In the genomic region with DNA sequence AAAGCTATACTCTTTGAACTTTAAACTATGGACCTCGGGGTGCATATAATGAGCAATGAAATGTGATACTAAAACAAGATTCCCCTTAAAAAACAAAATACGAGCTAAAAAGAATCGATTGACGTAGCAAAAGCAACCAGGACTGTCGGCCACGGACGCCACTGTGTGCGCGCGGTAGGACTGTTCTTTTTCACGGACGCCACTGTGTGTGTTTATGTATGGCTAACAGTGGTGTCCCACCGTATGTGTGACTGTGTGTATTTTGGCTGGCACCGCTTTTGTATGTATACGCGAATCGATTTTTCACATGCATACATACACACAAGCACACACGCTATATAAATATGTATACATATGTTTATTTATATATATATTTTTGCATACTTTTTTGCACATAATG, we compare ENCODE assay signal across 1 fruit fly cellular context.
TF ChIP-seq lines count a peak whose summit lies in the region.

No protein-coding gene starts in this region.

TF ChIP-seq in whole organism, embryonic, 481 proteins besides CTCF, POLR2A, EP300 and RAD21 (continued from another document and continues in another):
- TF ChIP-seq E2f2 (GFP tag; IDR thresholded peaks at IDR 0.05; lab: Robert Waterston, UW), result peak; percentile 42
- TF ChIP-seq Chrac-16 (GFP tag; optimal IDR thresholded peaks at IDR 0.05; lab: Kevin White, UChicago), result peak; percentile 32
- no peak for TF ChIP-seq tup (GFP tag; optimal IDR thresholded peaks at IDR 0.05; lab: Kevin White, UChicago)
- TF ChIP-seq CG32532 (GFP tag; IDR thresholded peaks at IDR 0.05; lab: Robert Waterston, UW), result peak; percentile 81
- TF ChIP-seq zen (tag; optimal IDR thresholded peaks at IDR 0.05; lab: Kevin White, UChicago), result no peak
- TF ChIP-seq CG12219 (GFP tag; optimal IDR thresholded peaks at IDR 0.05; lab: Kevin White, UChicago), result peak; percentile 7
- peak; percentile 92 for TF ChIP-seq CG2199 (GFP tag; IDR thresholded peaks at IDR 0.05; lab: Robert Waterston, UW)
- no peak for TF ChIP-seq Elba2 (GFP tag; optimal IDR thresholded peaks at IDR 0.05; lab: Kevin White, UChicago)
- TF ChIP-seq nau (GFP tag; optimal IDR thresholded peaks at IDR 0.05; lab: Kevin White, UChicago), result no peak
- no peak for TF ChIP-seq CG11696 (GFP tag; IDR thresholded peaks at IDR 0.05; lab: Robert Waterston, UW)
- no peak for TF ChIP-seq wor (GFP tag; IDR thresholded peaks at IDR 0.05; lab: Robert Waterston, UW)
- peak; percentile 49 for TF ChIP-seq jumu (GFP tag; optimal IDR thresholded peaks at IDR 0.05; lab: Kevin White, UChicago)
- TF ChIP-seq YL-1 (GFP tag; optimal IDR thresholded peaks at IDR 0.05; lab: Kevin White, UChicago), result peak; percentile 85
- TF ChIP-seq toy (GFP tag; IDR thresholded peaks at IDR 0.05; lab: Robert Waterston, UW), result no peak
- no peak for TF ChIP-seq Hr78 (GFP tag; optimal IDR thresholded peaks at IDR 0.05; lab: Kevin White, UChicago)
- TF ChIP-seq CG6654 (GFP tag; optimal IDR thresholded peaks at IDR 0.05; lab: Kevin White, UChicago), result no peak
- TF ChIP-seq Max (GFP tag; optimal IDR thresholded peaks at IDR 0.05; lab: Kevin White, UChicago), result peak; percentile 32
- peak; percentile 57 for TF ChIP-seq Side (GFP tag; optimal IDR thresholded peaks at IDR 0.05; lab: Kevin White, UChicago)
- no peak for TF ChIP-seq CG11723 (GFP tag; optimal IDR thresholded peaks at IDR 0.05; lab: Kevin White, UChicago)
- TF ChIP-seq nerfin-2 (GFP tag; IDR thresholded peaks at IDR 0.05; lab: Robert Waterston, UW; ENCODE audit: partially characterized antibody), result no peak
- peak; percentile 59 for TF ChIP-seq CG11695 (GFP tag; IDR thresholded peaks at IDR 0.05; lab: Robert Waterston, UW)
- peak; percentile 29 for TF ChIP-seq Bteb2 (GFP tag; optimal IDR thresholded peaks at IDR 0.05; lab: Kevin White, UChicago)
- peak; percentile 63 for TF ChIP-seq CG7987 (GFP tag; optimal IDR thresholded peaks at IDR 0.05; lab: Kevin White, UChicago)
- no peak for TF ChIP-seq Sry-β (GFP tag; optimal IDR thresholded peaks at IDR 0.05; lab: Kevin White, UChicago)
- TF ChIP-seq Dip3 (GFP tag; optimal IDR thresholded peaks at IDR 0.05; lab: Kevin White, UChicago), result peak; percentile 47
- peak; percentile 30; the same call in 1 of the 3 replicates for TF ChIP-seq ase (GFP tag; IDR thresholded peaks at IDR 0.05; lab: Robert Waterston, UW)
- no peak for TF ChIP-seq CG11560 (tag; IDR thresholded peaks at IDR 0.05; lab: Robert Waterston, UW)
- TF ChIP-seq Nf-YB (GFP tag; optimal IDR thresholded peaks at IDR 0.05; lab: Kevin White, UChicago), result no peak
- TF ChIP-seq CG30020 (tag; optimal IDR thresholded peaks at IDR 0.05; lab: Kevin White, UChicago), result no peak
- TF ChIP-seq Ada2b (GFP tag; IDR thresholded peaks at IDR 0.05; lab: Robert Waterston, UW), result no peak
- TF ChIP-seq unpg (GFP tag; optimal IDR thresholded peaks at IDR 0.05; lab: Kevin White, UChicago), result peak; percentile 32
- peak; percentile 44 for TF ChIP-seq MTF-1 (GFP tag; optimal IDR thresholded peaks at IDR 0.05; lab: Kevin White, UChicago; ENCODE audit: borderline replicate concordance)
- no peak for TF ChIP-seq lola (GFP tag; optimal IDR thresholded peaks at IDR 0.05; lab: Kevin White, UChicago)
- no peak for TF ChIP-seq GATAe (GFP tag; conservative IDR thresholded peaks at IDR 0.05; lab: Robert Waterston, UW)
- no peak for TF ChIP-seq sim (GFP tag; IDR thresholded peaks at IDR 0.05; lab: Robert Waterston, UW)
- TF ChIP-seq CG30431 (GFP tag; optimal IDR thresholded peaks at IDR 0.05; lab: Kevin White, UChicago), result no peak
- TF ChIP-seq Eip74EF (GFP tag; optimal IDR thresholded peaks at IDR 0.05; lab: Kevin White, UChicago), result no peak
- TF ChIP-seq wdn (GFP tag; IDR thresholded peaks at IDR 0.05; lab: Robert Waterston, UW), result peak; percentile 42; the same call in 1 of the 2 replicates
- TF ChIP-seq CG14710 (tag; optimal IDR thresholded peaks at IDR 0.05; lab: Kevin White, UChicago), result peak; percentile 13
- peak; percentile 43 for TF ChIP-seq vfl (GFP tag; optimal IDR thresholded peaks at IDR 0.05; lab: Kevin White, UChicago)
- TF ChIP-seq CG17385 (GFP tag; optimal IDR thresholded peaks at IDR 0.05; lab: Kevin White, UChicago), result peak; percentile 37
- peak; percentile 49; the same call in 1 of the 2 replicates for TF ChIP-seq amos (GFP tag; IDR thresholded peaks at IDR 0.05; lab: Robert Waterston, UW; ENCODE audit: partially characterized antibody)
- TF ChIP-seq slp2 (GFP tag; optimal IDR thresholded peaks at IDR 0.05; lab: Kevin White, UChicago), result peak; percentile 35
- no peak for TF ChIP-seq CG10462 (GFP tag; optimal IDR thresholded peaks at IDR 0.05; lab: Kevin White, UChicago)
- TF ChIP-seq nerfin-1 (tag; optimal IDR thresholded peaks at IDR 0.05; lab: Kevin White, UChicago), result peak; percentile 19
- peak; percentile 38; the same call in 1 of the 2 replicates for TF ChIP-seq CG32772 (GFP tag; IDR thresholded peaks at IDR 0.05; lab: Robert Waterston, UW)
- TF ChIP-seq CG7928 (GFP tag; optimal IDR thresholded peaks at IDR 0.05; lab: Kevin White, UChicago), result peak; percentile 8
- peak; percentile 14 for TF ChIP-seq CG4854 (GFP tag; optimal IDR thresholded peaks at IDR 0.05; lab: Kevin White, UChicago)
- TF ChIP-seq dimm (GFP tag; IDR thresholded peaks at IDR 0.05; lab: Robert Waterston, UW), result no peak
- peak; percentile 41 for TF ChIP-seq Nf-YC (tag; optimal IDR thresholded peaks at IDR 0.05; lab: Kevin White, UChicago)
- peak; percentile 4 for TF ChIP-seq CoRest (tag; optimal IDR thresholded peaks at IDR 0.05; lab: Kevin White, UChicago)
- TF ChIP-seq vvl (GFP tag; IDR thresholded peaks at IDR 0.05; lab: Robert Waterston, UW), result peak; percentile 61
- peak; percentile 47 for TF ChIP-seq gem (tag; optimal IDR thresholded peaks at IDR 0.05; lab: Kevin White, UChicago)
- peak; percentile 65 for TF ChIP-seq Meics (GFP tag; optimal IDR thresholded peaks at IDR 0.05; lab: Kevin White, UChicago)
- TF ChIP-seq CG13894 (tag; optimal IDR thresholded peaks at IDR 0.05; lab: Kevin White, UChicago), result peak; percentile 48
- peak; percentile 41; the same call in 1 of the 2 replicates for TF ChIP-seq CG11247 (GFP tag; IDR thresholded peaks at IDR 0.05; lab: Robert Waterston, UW)
- no peak for TF ChIP-seq CG12104 (GFP tag; optimal IDR thresholded peaks at IDR 0.05; lab: Kevin White, UChicago)
- TF ChIP-seq Hmr (GFP tag; optimal IDR thresholded peaks at IDR 0.05; lab: Kevin White, UChicago), result peak; percentile 50
- TF ChIP-seq CG3726 (GFP tag; IDR thresholded peaks at IDR 0.05; lab: Robert Waterston, UW), result no peak
- TF ChIP-seq H2.0 (GFP tag; IDR thresholded peaks at IDR 0.05; lab: Robert Waterston, UW), result peak; percentile 40; the same call in 1 of the 2 replicates
- TF ChIP-seq ind (GFP tag; optimal IDR thresholded peaks at IDR 0.05; lab: Kevin White, UChicago), result peak; percentile 63
- TF ChIP-seq Sin3A (optimal IDR thresholded peaks at IDR 0.05; lab: Kevin White, UChicago), result no peak
- TF ChIP-seq CG3407 (GFP tag; optimal IDR thresholded peaks at IDR 0.05; lab: Kevin White, UChicago), result no peak
- no peak for TF ChIP-seq CG15601 (tag; optimal IDR thresholded peaks at IDR 0.05; lab: Kevin White, UChicago)
- TF ChIP-seq tx (GFP tag; optimal IDR thresholded peaks at IDR 0.05; lab: Kevin White, UChicago), result peak; percentile 51
- TF ChIP-seq aop (GFP tag; IDR thresholded peaks at IDR 0.05; lab: Robert Waterston, UW), result no peak
- TF ChIP-seq knrl (GFP tag; IDR thresholded peaks at IDR 0.05; lab: Robert Waterston, UW; ENCODE audit: partially characterized antibody), result peak; percentile 9; the same call in 1 of the 3 replicates
- peak; percentile 36 for TF ChIP-seq CG7839 (tag; optimal IDR thresholded peaks at IDR 0.05; lab: Kevin White, UChicago)
- TF ChIP-seq CG43689 (GFP tag; IDR thresholded peaks at IDR 0.05; lab: Robert Waterston, UW), result 0 out of 2 replicates have a peak, but pooled peaks have one; percentile 20
- no peak for TF ChIP-seq inv (GFP tag; IDR thresholded peaks at IDR 0.05; lab: Robert Waterston, UW; ENCODE audit: partially characterized antibody)
- peak; percentile 50 for TF ChIP-seq CG6765 (GFP tag; optimal IDR thresholded peaks at IDR 0.05; lab: Kevin White, UChicago)
- peak; percentile 28 for TF ChIP-seq tio (GFP tag; optimal IDR thresholded peaks at IDR 0.05; lab: Kevin White, UChicago)
- TF ChIP-seq PHDP (tag; optimal IDR thresholded peaks at IDR 0.05; lab: Kevin White, UChicago), result peak; percentile 2
- peak; percentile 43 for TF ChIP-seq CG1647 (GFP tag; optimal IDR thresholded peaks at IDR 0.05; lab: Kevin White, UChicago)
- TF ChIP-seq corto (GFP tag; optimal IDR thresholded peaks at IDR 0.05; lab: Kevin White, UChicago), result no peak
- TF ChIP-seq D (optimal IDR thresholded peaks at IDR 0.05; lab: Kevin White, UChicago), result no peak
- no peak for TF ChIP-seq D (GFP tag; optimal IDR thresholded peaks at IDR 0.05; lab: Kevin White, UChicago)
- no peak for TF ChIP-seq NC2α (GFP tag; optimal IDR thresholded peaks at IDR 0.05; lab: Kevin White, UChicago)
- TF ChIP-seq cwo (GFP tag; optimal IDR thresholded peaks at IDR 0.05; lab: Kevin White, UChicago), result peak; percentile 40
- no peak for TF ChIP-seq peb (GFP tag; IDR thresholded peaks at IDR 0.05; lab: Robert Waterston, UW)
- TF ChIP-seq Camta (GFP tag; optimal IDR thresholded peaks at IDR 0.05; lab: Kevin White, UChicago), result peak; percentile 36
- no peak for TF ChIP-seq oc (tag; optimal IDR thresholded peaks at IDR 0.05; lab: Kevin White, UChicago)
- TF ChIP-seq CG3847 (GFP tag; IDR thresholded peaks at IDR 0.05; lab: Robert Waterston, UW), result no peak
- TF ChIP-seq al (GFP tag; IDR thresholded peaks at IDR 0.05; lab: Robert Waterston, UW), result peak; percentile 43
- peak; percentile 10 for TF ChIP-seq CG2116 (GFP tag; optimal IDR thresholded peaks at IDR 0.05; lab: Kevin White, UChicago)
- peak; percentile 24 for TF ChIP-seq CG17568 (GFP tag; optimal IDR thresholded peaks at IDR 0.05; lab: Kevin White, UChicago)
- TF ChIP-seq pita (GFP tag; optimal IDR thresholded peaks at IDR 0.05; lab: Kevin White, UChicago), result no peak
- no peak for TF ChIP-seq Vsx1 (GFP tag; optimal IDR thresholded peaks at IDR 0.05; lab: Kevin White, UChicago)
- TF ChIP-seq CG10565 (GFP tag; optimal IDR thresholded peaks at IDR 0.05; lab: Kevin White, UChicago), result no peak
- TF ChIP-seq eve (GFP tag; optimal IDR thresholded peaks at IDR 0.05; lab: Kevin White, UChicago), result peak in 1 of 2 experiments; percentile 82
- peak; percentile 34 for TF ChIP-seq Xrp1 (GFP tag; IDR thresholded peaks at IDR 0.05; lab: Robert Waterston, UW)
- TF ChIP-seq crc (GFP tag; optimal IDR thresholded peaks at IDR 0.05; lab: Kevin White, UChicago), result no peak
- no peak for TF ChIP-seq Tbp (GFP tag; optimal IDR thresholded peaks at IDR 0.05; lab: Kevin White, UChicago)
- no peak for TF ChIP-seq Stat92E (GFP tag; optimal IDR thresholded peaks at IDR 0.05; lab: Kevin White, UChicago)
- TF ChIP-seq CG15073 (GFP tag; optimal IDR thresholded peaks at IDR 0.05; lab: Kevin White, UChicago), result peak; percentile 100
- TF ChIP-seq prd (optimal IDR thresholded peaks at IDR 0.05; lab: Kevin White, UChicago), result no peak
- peak; percentile 65 for TF ChIP-seq prd (GFP tag; IDR thresholded peaks at IDR 0.05; lab: Robert Waterston, UW)
- no peak for TF ChIP-seq kni (GFP tag; optimal IDR thresholded peaks at IDR 0.05; lab: Kevin White, UChicago)
- TF ChIP-seq CG2889 (GFP tag; IDR thresholded peaks at IDR 0.05; lab: Robert Waterston, UW), result no peak
- no peak for TF ChIP-seq D19B (GFP tag; optimal IDR thresholded peaks at IDR 0.05; lab: Kevin White, UChicago)
- TF ChIP-seq Dref (GFP tag; IDR thresholded peaks at IDR 0.05; lab: Robert Waterston, UW), result peak; percentile 37; the same call in 1 of the 2 replicates
- TF ChIP-seq so (GFP tag; IDR thresholded peaks at IDR 0.05; lab: Robert Waterston, UW), result no peak
- no peak for TF ChIP-seq CG7372 (GFP tag; IDR thresholded peaks at IDR 0.05; lab: Robert Waterston, UW)
- TF ChIP-seq tap (tag; optimal IDR thresholded peaks at IDR 0.05; lab: Kevin White, UChicago), result no peak
- no peak for TF ChIP-seq CG31365 (tag; optimal IDR thresholded peaks at IDR 0.05; lab: Kevin White, UChicago)
- peak; percentile 56 for TF ChIP-seq CG10366 (GFP tag; IDR thresholded peaks at IDR 0.05; lab: Robert Waterston, UW)
- TF ChIP-seq CG33557 (GFP tag; optimal IDR thresholded peaks at IDR 0.05; lab: Kevin White, UChicago), result peak; percentile 22
- TF ChIP-seq mirr (GFP tag; optimal IDR thresholded peaks at IDR 0.05; lab: Kevin White, UChicago), result peak; percentile 62
- TF ChIP-seq Drgx (GFP tag; IDR thresholded peaks at IDR 0.05; lab: Robert Waterston, UW), result peak; percentile 66
- 0 out of 2 replicates have a peak, but pooled peaks have one; percentile 26 for TF ChIP-seq CG10959 (GFP tag; IDR thresholded peaks at IDR 0.05; lab: Robert Waterston, UW)
- no peak for TF ChIP-seq Sox100B (GFP tag; optimal IDR thresholded peaks at IDR 0.05; lab: Kevin White, UChicago)
- peak; percentile 18 for TF ChIP-seq CG34376 (GFP tag; optimal IDR thresholded peaks at IDR 0.05; lab: Kevin White, UChicago)
- peak; percentile 9 for TF ChIP-seq Dp (GFP tag; optimal IDR thresholded peaks at IDR 0.05; lab: Kevin White, UChicago)
- TF ChIP-seq p53 (GFP tag; optimal IDR thresholded peaks at IDR 0.05; lab: Kevin White, UChicago), result no peak
- peak; percentile 41 for TF ChIP-seq CG3281 (GFP tag; optimal IDR thresholded peaks at IDR 0.05; lab: Kevin White, UChicago)
- TF ChIP-seq wek (GFP tag; optimal IDR thresholded peaks at IDR 0.05; lab: Kevin White, UChicago), result peak; percentile 42
- TF ChIP-seq CG18476 (GFP tag; optimal IDR thresholded peaks at IDR 0.05; lab: Kevin White, UChicago), result no peak
- no peak for TF ChIP-seq Gsc (GFP tag; IDR thresholded peaks at IDR 0.05; lab: Robert Waterston, UW)
- TF ChIP-seq CG4617 (GFP tag; optimal IDR thresholded peaks at IDR 0.05; lab: Kevin White, UChicago; ENCODE audit: borderline replicate concordance), result peak; percentile 17
- TF ChIP-seq CG8290 (GFP tag; optimal IDR thresholded peaks at IDR 0.05; lab: Kevin White, UChicago), result no peak
- peak in 1 of 2 experiments; percentile 88 for TF ChIP-seq CG8290 (tag; optimal IDR thresholded peaks at IDR 0.05; lab: Kevin White, UChicago)
- TF ChIP-seq chm (GFP tag; IDR thresholded peaks at IDR 0.05; lab: Robert Waterston, UW), result peak; percentile 71; the same call in 1 of the 2 replicates
- TF ChIP-seq CG1602 (GFP tag; optimal IDR thresholded peaks at IDR 0.05; lab: Kevin White, UChicago), result peak; percentile 22
- TF ChIP-seq CG18619 (GFP tag; optimal IDR thresholded peaks at IDR 0.05; lab: Kevin White, UChicago), result peak; percentile 12
- TF ChIP-seq CrebB (tag; optimal IDR thresholded peaks at IDR 0.05; lab: Kevin White, UChicago), result no peak
- TF ChIP-seq cg (GFP tag; optimal IDR thresholded peaks at IDR 0.05; lab: Kevin White, UChicago), result peak; percentile 83
- no peak for TF ChIP-seq C15 (GFP tag; IDR thresholded peaks at IDR 0.05; lab: Robert Waterston, UW)
- no peak for TF ChIP-seq Lim3 (GFP tag; IDR thresholded peaks at IDR 0.05; lab: Robert Waterston, UW)
